Worm (Caenorhabditis elegans) whole organism, midembryonic: ENCODE data around the gene daf-12.

Experiments used
- T22C8.4 ChIP-seq: fragments of 200-800 bp; sonication (Bioruptor generic); IDR thresholded peaks from 2 replicates; pipeline ENCODE4 v1.3.6; 2022; ENCODE audit warnings: missing genetic modification characterization, missing compliant biosample characterization
- cog-1 ChIP-seq: sonication (generic microtip); optimal IDR thresholded peaks from 2 replicates; lab custom pipeline; 2016; ENCODE audit warnings: missing genetic modification characterization, missing compliant biosample characterization
- flt-1 ChIP-seq: fragments of 200-800 bp; sonication (Bioruptor generic); IDR thresholded peaks from 2 replicates; pipeline ENCODE4 v1.3.6; 2022; ENCODE audit warnings: missing genetic modification characterization, missing compliant biosample characterization
- klf-2 ChIP-seq: fragments of 200-800 bp; sonication (Bioruptor generic); conservative IDR thresholded peaks from 2 replicates; pipeline ENCODE4 v1.3.6; 2022; ENCODE audit warnings: missing genetic modification reagents, missing genetic modification characterization, missing compliant biosample characterization
- med-1 ChIP-seq: sonication (generic microtip); optimal IDR thresholded peaks from 2 replicates; lab custom pipeline; 2017; ENCODE audit warnings: missing genetic modification characterization, mild to moderate bottlenecking, missing compliant biosample characterization, antibody characterized with exemption, missing genetic modification reagents; ENCODE audit not compliant: insufficient read depth
- ref-1 ChIP-seq: fragments of 200-800 bp; sonication (Bioruptor generic); conservative IDR thresholded peaks from 2 replicates; pipeline ENCODE4 v1.3.6; 2022; ENCODE audit warnings: missing genetic modification reagents, missing genetic modification characterization, missing compliant biosample characterization
- tab-1 ChIP-seq: fragments of 200-800 bp; sonication (Bioruptor generic); IDR thresholded peaks from 2 replicates; pipeline ENCODE4 v1.3.6; 2022; ENCODE audit warnings: missing genetic modification characterization, missing compliant biosample characterization
- ztf-23 ChIP-seq: fragments of 200-800 bp; sonication (Bioruptor generic); IDR thresholded peaks from 2 replicates; pipeline ENCODE4 v1.3.6; 2022; ENCODE audit warnings: missing genetic modification reagents, missing genetic modification characterization, missing compliant biosample characterization
- ztf-29 ChIP-seq: fragments of 200-800 bp; sonication (Bioruptor generic); IDR thresholded peaks from 2 replicates; pipeline ENCODE4 v1.3.6; 2022; ENCODE audit warnings: missing genetic modification reagents, missing genetic modification characterization, missing compliant biosample characterization

daf-12 gene

DNA sequence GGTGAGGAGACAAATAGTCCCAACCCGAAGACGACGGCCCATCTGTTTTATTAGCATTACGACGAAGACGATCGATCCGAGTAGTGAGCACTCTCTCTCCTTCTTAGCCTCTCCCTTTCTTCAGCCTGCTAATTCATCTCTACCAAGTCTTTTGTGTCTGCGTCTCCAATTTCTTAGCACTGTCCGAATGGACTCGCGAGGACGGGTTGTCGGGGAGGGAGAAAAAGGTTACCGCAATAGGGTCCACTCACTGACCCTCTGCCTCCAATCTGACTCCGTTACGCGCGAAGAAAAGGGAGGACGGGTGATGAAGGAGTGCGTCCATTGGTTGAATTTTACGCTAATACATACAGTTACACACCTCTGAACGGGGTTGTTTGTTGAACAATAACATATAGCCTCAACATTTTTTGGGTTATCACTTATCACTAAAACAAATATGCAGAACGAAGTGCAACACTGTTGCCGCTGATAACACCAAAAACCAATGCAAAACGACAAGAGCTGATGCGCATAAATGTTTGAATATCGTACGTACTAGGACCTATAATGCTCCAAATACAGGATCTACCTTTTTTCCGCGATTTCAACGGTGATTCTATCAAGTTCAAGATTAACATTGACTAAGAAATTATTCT, 38.0 kb upstream of the daf-12 start:
- TF ChIP-seq med-1 (GFP tag; lab: Kevin White, UChicago) (no peak), ref-1 (GFP tag; lab: Robert Waterston, UW) (no peak), T22C8.4 (GFP tag; lab: Robert Waterston, UW) (peak; percentile 19; the same call in 1 of the 2 replicates), flt-1 (GFP tag; lab: Robert Waterston, UW) (peak; percentile 51; the same call in 1 of the 2 replicates)

DNA sequence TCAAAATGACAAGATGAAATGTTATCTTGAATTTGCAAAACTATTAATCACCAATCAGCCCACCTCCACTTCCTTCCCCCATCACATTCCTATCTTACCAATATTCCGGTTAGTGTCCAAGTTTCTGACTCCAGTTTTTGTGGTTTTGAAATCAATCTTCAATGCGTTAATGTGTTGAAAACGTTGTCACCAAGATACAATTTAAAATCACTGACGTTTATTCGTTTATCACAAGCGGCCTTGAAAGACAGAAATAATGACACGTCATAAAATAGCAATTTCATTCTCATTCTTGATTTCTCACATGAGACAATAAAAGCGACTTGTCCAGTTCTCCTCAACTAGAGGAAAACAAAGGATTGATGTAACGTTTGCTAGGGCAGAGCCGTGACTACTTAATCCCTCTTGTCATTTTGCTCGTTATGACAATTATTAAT, 36.0 kb upstream of the daf-12 start:
- no peak for TF ChIP-seq ref-1 (GFP tag; lab: Robert Waterston, UW)
- TF ChIP-seq klf-2 (GFP tag; lab: Robert Waterston, UW), result no peak
- TF ChIP-seq ztf-23 (GFP tag; lab: Robert Waterston, UW), result no peak
- TF ChIP-seq cog-1, result no peak
- TF ChIP-seq tab-1 (GFP tag; lab: Robert Waterston, UW), result no peak

DNA sequence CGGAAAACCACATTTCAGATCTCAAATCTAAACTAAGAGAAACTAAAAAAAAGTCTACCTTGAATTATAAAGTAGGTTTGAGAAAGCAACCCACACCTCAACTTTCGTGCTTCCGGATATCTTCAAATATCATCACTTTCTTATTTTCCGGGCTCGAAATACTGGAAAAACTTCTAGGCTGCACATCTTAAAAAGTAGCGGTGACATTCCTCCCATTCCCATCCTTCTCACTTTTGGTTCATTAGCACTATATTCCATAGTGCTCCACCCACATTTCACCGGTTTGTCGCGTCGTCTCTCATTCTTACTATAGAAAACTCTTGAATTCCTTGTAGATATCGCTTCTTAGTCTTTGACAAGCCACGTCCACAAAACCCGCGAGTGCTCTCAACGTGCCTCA, 31.3 kb upstream of the daf-12 start, which contains the start of gene flp-19:
Gene flp-19, plus strand, starts transcription at position 301 of the 400 bp plus-strand sequence.
- no peak for TF ChIP-seq cog-1
- TF ChIP-seq ztf-29 (GFP tag; lab: Robert Waterston, UW), result no peak
- TF ChIP-seq T22C8.4 (GFP tag; lab: Robert Waterston, UW), result no peak
- TF ChIP-seq flt-1 (GFP tag; lab: Robert Waterston, UW), result no peak
- no peak for TF ChIP-seq klf-2 (GFP tag; lab: Robert Waterston, UW)
- TF ChIP-seq med-1 (GFP tag; lab: Kevin White, UChicago), result no peak
- no peak for TF ChIP-seq ztf-23 (GFP tag; lab: Robert Waterston, UW)
- TF ChIP-seq tab-1 (GFP tag; lab: Robert Waterston, UW), result no peak
- TF ChIP-seq ref-1 (GFP tag; lab: Robert Waterston, UW), result no peak

DNA sequence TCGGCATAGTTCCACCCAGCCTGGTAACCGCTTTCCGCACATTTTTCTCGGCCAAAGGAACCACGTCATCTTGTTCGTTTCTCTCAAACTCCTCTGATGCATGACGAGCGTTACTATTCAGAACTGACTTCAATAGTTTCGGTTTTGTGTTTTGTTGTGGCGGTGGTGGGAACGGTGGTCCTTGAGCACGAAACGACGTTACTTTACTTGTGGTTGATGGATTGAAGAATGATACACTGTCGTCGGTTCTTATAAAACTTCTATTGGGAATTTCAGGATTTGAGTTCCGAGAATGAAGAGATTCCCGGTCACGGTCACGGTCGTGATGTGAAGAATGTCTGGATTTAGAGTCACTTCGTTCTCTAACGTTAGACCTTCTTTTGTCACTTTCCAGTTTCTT, 25.8 kb upstream of the daf-12 start:
- TF ChIP-seq med-1 (GFP tag; lab: Kevin White, UChicago) (no peak), cog-1 (no peak), T22C8.4 (GFP tag; lab: Robert Waterston, UW) (no peak), ztf-29 (GFP tag; lab: Robert Waterston, UW) (no peak), klf-2 (GFP tag; lab: Robert Waterston, UW) (no peak), flt-1 (GFP tag; lab: Robert Waterston, UW) (no peak), ztf-23 (GFP tag; lab: Robert Waterston, UW) (no peak), ref-1 (GFP tag; lab: Robert Waterston, UW) (no peak)

DNA sequence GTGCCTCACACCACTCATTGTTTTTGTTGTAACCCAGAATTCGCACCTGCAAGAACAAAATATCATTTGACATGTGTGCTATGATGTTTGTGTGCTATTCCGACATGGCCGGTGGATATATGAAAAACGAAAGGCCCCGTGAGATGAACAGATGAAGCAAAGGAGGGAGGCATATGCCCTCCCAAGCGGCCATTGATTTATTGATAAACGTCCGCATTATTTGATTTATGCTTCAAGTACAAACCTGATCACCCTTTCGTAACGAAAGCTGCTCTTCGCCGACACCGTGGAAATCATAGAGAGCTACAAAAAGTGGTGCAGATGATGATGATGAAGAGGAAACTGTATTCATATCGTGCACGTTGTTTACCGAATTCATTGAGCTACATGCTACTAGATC, 23.4 kb upstream of the daf-12 start:
- TF ChIP-seq T22C8.4 (GFP tag; lab: Robert Waterston, UW) (no peak), klf-2 (GFP tag; lab: Robert Waterston, UW) (no peak), ztf-23 (GFP tag; lab: Robert Waterston, UW) (no peak), flt-1 (GFP tag; lab: Robert Waterston, UW) (no peak), tab-1 (GFP tag; lab: Robert Waterston, UW) (no peak), ref-1 (GFP tag; lab: Robert Waterston, UW) (no peak), cog-1 (no peak), med-1 (GFP tag; lab: Kevin White, UChicago) (no peak), ztf-29 (GFP tag; lab: Robert Waterston, UW) (no peak)

DNA sequence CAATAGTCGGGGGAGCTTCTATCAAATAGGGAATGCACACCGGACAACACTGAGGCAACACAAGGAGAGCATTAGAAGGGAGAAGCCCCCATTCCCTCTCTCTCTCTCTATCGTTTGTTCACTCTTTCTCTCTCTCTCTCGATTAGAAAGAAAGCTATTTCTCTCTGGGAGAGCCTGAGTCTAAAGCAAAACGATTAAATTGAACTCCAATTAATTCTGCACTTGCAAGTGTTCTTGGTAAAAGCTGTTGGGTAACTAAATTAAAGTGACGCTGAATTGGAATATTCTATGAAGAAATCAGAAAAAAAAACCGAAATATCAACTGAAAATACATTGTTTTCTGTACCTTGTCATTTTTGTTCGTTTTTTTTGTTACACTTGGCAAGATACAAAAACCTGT, 19.7 kb upstream of the daf-12 start:
- no peak for TF ChIP-seq ztf-29 (GFP tag; lab: Robert Waterston, UW)
- no peak for TF ChIP-seq T22C8.4 (GFP tag; lab: Robert Waterston, UW)
- no peak for TF ChIP-seq ref-1 (GFP tag; lab: Robert Waterston, UW)
- TF ChIP-seq flt-1 (GFP tag; lab: Robert Waterston, UW), result no peak
- TF ChIP-seq ztf-23 (GFP tag; lab: Robert Waterston, UW), result no peak
- no peak for TF ChIP-seq med-1 (GFP tag; lab: Kevin White, UChicago)
- no peak for TF ChIP-seq cog-1
- TF ChIP-seq klf-2 (GFP tag; lab: Robert Waterston, UW), result no peak
- TF ChIP-seq tab-1 (GFP tag; lab: Robert Waterston, UW), result no peak

DNA sequence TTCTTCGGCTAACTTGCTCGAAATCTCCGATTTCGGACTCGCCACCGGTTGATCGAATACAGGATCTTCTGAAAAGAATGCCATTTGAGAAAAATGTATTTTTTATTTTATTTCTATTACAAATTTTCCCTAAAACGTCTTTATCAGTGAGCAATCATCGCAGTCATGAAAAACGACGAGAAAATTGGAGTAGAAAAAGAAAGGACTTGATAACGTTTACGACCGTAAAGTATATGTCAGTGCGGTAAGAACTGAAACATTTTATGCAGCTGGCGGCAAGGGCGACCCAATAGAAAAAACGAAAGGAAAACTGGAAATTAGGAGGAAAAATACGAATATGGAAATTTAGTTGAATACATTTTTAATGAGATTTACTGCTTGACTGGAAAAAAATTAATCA, 17.9 kb upstream of the daf-12 start:
- TF ChIP-seq ztf-29 (GFP tag; lab: Robert Waterston, UW), result no peak
- no peak for TF ChIP-seq klf-2 (GFP tag; lab: Robert Waterston, UW)
- TF ChIP-seq flt-1 (GFP tag; lab: Robert Waterston, UW), result no peak
- no peak for TF ChIP-seq ztf-23 (GFP tag; lab: Robert Waterston, UW)
- no peak for TF ChIP-seq tab-1 (GFP tag; lab: Robert Waterston, UW)

DNA sequence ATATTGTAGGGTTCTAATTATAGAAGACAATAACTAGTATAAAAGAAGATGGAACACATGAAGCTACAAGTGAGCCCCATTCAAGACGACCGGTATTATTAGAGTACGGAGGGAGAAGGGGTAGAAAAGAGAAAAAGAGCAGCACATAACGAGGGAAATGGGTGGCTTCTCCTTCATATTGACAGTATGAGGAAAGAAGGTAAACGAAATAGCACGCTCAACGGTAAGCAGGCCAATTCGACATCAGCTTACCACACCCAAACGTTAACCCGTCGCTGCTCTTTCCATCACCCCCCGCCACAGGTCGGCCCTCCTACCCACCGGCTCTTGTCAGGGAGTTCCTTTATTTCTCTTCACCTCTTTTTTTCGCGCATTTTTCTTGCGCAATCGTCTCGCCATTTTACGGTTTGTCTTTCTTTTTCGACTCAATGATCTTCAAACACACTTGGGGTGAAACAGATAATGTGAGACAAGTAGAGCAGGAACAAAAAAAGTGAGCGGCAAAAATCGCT, 17.0 kb upstream of the daf-12 start:
- TF ChIP-seq T22C8.4 (GFP tag; lab: Robert Waterston, UW) (no peak), ref-1 (GFP tag; lab: Robert Waterston, UW) (no peak), med-1 (GFP tag; lab: Kevin White, UChicago) (no peak), ztf-29 (GFP tag; lab: Robert Waterston, UW) (no peak), ztf-23 (GFP tag; lab: Robert Waterston, UW) (no peak), klf-2 (GFP tag; lab: Robert Waterston, UW) (no peak), cog-1 (no peak), flt-1 (GFP tag; lab: Robert Waterston, UW) (no peak), tab-1 (GFP tag; lab: Robert Waterston, UW) (no peak)

DNA sequence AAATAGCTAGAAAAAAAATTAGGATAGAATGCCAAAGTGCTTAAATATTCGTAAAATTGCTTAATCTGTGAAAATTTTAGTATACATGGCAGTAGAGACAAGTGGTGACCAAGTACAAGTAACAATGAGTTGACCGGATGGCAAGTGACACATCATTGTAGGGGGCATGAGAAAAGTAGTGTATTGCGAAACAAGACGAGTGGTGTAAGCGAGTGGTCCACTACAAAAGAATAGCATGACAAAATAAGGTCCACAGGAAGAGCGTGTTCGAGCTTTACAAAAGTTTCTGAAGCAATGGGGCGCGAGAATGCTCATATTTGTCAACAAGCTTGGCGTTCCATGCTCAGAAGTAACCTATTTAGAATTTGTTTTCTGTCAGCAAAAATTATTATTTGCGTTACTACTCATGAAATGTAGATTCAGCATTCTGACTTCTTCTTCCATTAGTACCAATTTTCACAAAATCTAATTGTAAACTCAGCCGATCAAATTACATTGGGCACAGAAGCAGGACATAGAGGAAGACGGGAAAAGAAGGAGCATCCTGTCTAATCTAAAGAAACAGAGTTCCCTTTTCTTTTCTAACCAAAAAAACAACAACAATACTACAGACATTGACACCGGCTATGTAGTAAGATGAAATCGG, 16.0 kb upstream of the daf-12 start:
- TF ChIP-seq ztf-29 (GFP tag; lab: Robert Waterston, UW), result no peak
- no peak for TF ChIP-seq cog-1
- TF ChIP-seq ref-1 (GFP tag; lab: Robert Waterston, UW), result no peak
- no peak for TF ChIP-seq med-1 (GFP tag; lab: Kevin White, UChicago)
- no peak for TF ChIP-seq tab-1 (GFP tag; lab: Robert Waterston, UW)
- TF ChIP-seq T22C8.4 (GFP tag; lab: Robert Waterston, UW), result no peak
- TF ChIP-seq flt-1 (GFP tag; lab: Robert Waterston, UW), result no peak
- TF ChIP-seq klf-2 (GFP tag; lab: Robert Waterston, UW), result no peak
- TF ChIP-seq ztf-23 (GFP tag; lab: Robert Waterston, UW), result no peak
